Worm (Caenorhabditis elegans): ENCODE measurements around the gene srpa-68.

DNA sequence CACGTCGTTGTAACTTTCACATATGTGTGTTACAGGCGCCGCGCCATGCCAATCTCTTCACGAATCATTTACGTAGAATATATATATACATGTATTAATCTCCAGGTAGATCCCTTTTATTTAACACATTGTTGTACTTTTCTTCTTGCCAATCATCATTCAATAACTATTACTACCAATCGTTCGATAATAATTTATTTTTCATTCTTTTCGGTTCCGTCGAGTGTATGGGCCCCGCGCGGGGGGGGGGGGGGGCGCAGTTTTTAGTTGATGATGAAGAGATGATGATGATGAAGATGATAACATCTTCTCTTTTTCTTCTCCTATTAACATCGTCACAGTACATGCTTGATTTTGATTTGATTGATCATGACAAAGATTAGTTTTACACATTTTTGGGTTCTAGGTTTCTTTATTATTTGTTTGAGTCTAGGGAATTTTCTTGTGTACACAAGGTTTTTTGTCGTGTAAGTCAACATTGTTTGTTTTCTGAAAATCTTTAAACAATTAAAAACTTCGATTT, 7.8 kb upstream of the srpa-68 start:
- TF ChIP-seq elt-1 (tag; optimal IDR thresholded peaks at IDR 0.05) (peak; percentile 79), ztf-11 (tag; optimal IDR thresholded peaks at IDR 0.05) (no peak), mdl-1 (tag; optimal IDR thresholded peaks at IDR 0.05) (no peak), nhr-77 (tag; optimal IDR thresholded peaks at IDR 0.05) (no peak), lin-15B (tag; optimal IDR thresholded peaks at IDR 0.05) (no peak), fos-1 (tag; optimal IDR thresholded peaks at IDR 0.05) (no peak), nhr-237 (tag; optimal IDR thresholded peaks at IDR 0.05) (no peak)
